Worm (Caenorhabditis elegans) whole organism, L1 larva: ENCODE results near the gene F56C9.10.

ENCODE experiments used
- C04F5.9 ChIP-seq: sonication (generic microtip); optimal IDR thresholded peaks from 2 replicates; lab custom pipeline; 2016; ENCODE audit warnings: missing genetic modification characterization, missing compliant biosample characterization
- C16A3.4 ChIP-seq: fragments of 150-350 bp; optimal IDR thresholded peaks from 2 replicates; lab custom pipeline; 2014; ENCODE audit warnings: missing biosample characterization, missing genetic modification characterization
- C34B4.2 ChIP-seq: sonication (generic microtip); optimal IDR thresholded peaks from 2 replicates; lab custom pipeline; 2017; ENCODE audit warnings: mild to moderate bottlenecking, missing genetic modification characterization, missing compliant biosample characterization
- F16B12.6 ChIP-seq: fragments of 150-350 bp; optimal IDR thresholded peaks from 2 replicates; lab custom pipeline; 2014; ENCODE audit warnings: missing biosample characterization, missing genetic modification characterization
- aha-1 ChIP-seq: fragments of 150-350 bp; optimal IDR thresholded peaks from 2 replicates; lab custom pipeline; 2014; ENCODE audit warnings: missing biosample characterization, missing genetic modification characterization
- alr-1 ChIP-seq: fragments of 200-800 bp; sonication (Bioruptor generic); optimal IDR thresholded peaks from 2 replicates; lab custom pipeline; 2018; ENCODE audit warnings: borderline replicate concordance, mild to moderate bottlenecking, missing genetic modification characterization, missing compliant biosample characterization
- aly-2 ChIP-seq: fragments of 150-350 bp; optimal IDR thresholded peaks from 2 replicates; lab custom pipeline; 2014; ENCODE audit warnings: missing biosample characterization, missing genetic modification characterization
- ama-1 ChIP-seq: fragments of 150-350 bp; optimal IDR thresholded peaks from 2 replicates; lab custom pipeline; 2014
- ceh-88 ChIP-seq: fragments of 200-800 bp; sonication (Bioruptor generic); IDR thresholded peaks from 2 replicates; pipeline ENCODE4 v1.3.6; 2022; ENCODE audit warnings: missing genetic modification characterization, missing compliant biosample characterization
- ceh-90 ChIP-seq: sonication (generic microtip); optimal IDR thresholded peaks from 2 replicates; lab custom pipeline; 2016; ENCODE audit warnings: missing genetic modification characterization, missing compliant biosample characterization
- ces-1 ChIP-seq: fragments of 150-350 bp; optimal IDR thresholded peaks from 2 replicates; lab custom pipeline; 2014; ENCODE audit warnings: missing biosample characterization, missing genetic modification reagents, missing genetic modification characterization
- dpl-1 ChIP-seq, 3 experiments: fragments of 150-350 bp in 2 of 3; sonication (generic microtip) in 1 of 3; optimal IDR thresholded peaks; 2 replicates each; lab custom pipeline; 2014 to 2017; ENCODE audit warnings: missing biosample characterization in 3 of 3, missing genetic modification characterization in 3 of 3, missing genetic modification reagents in 3 of 3
- dsc-1 ChIP-seq: sonication (generic microtip); optimal IDR thresholded peaks from 2 replicates; lab custom pipeline; 2016; ENCODE audit warnings: mild to moderate bottlenecking, missing genetic modification characterization, missing compliant biosample characterization
- egl-13 ChIP-seq: sonication (generic microtip); optimal IDR thresholded peaks from 2 replicates; lab custom pipeline; 2016; ENCODE audit warnings: missing genotype, missing genetic modification reagents, missing genetic modification characterization, missing compliant biosample characterization
- fkh-10 ChIP-seq: sonication (generic microtip); optimal IDR thresholded peaks from 2 replicates; lab custom pipeline; 2017; ENCODE audit warnings: missing biosample characterization, missing genetic modification reagents, missing genetic modification characterization
- fkh-8 ChIP-seq: sonication (generic microtip); optimal IDR thresholded peaks from 2 replicates; lab custom pipeline; 2016; ENCODE audit warnings: mild to moderate bottlenecking, missing genetic modification characterization, missing compliant biosample characterization
- grh-1 ChIP-seq: fragments of 200-800 bp; sonication (Bioruptor generic); IDR thresholded peaks from 2 replicates; pipeline ENCODE4 v1.3.6; 2022; ENCODE audit warnings: missing genetic modification reagents, missing genetic modification characterization, missing compliant biosample characterization
- hlh-17 ChIP-seq: fragments of 200-800 bp; sonication (Bioruptor generic); optimal IDR thresholded peaks from 2 replicates; lab custom pipeline; 2018; ENCODE audit warnings: missing genetic modification characterization, mild to moderate bottlenecking, missing compliant biosample characterization, moderate library complexity, borderline replicate concordance
- hlh-4 ChIP-seq: sonication (generic microtip); optimal IDR thresholded peaks from 2 replicates; lab custom pipeline; 2016; ENCODE audit warnings: mild to moderate bottlenecking, missing genetic modification characterization, missing compliant biosample characterization
- hpl-2 ChIP-seq: fragments of 150-350 bp; optimal IDR thresholded peaks from 2 replicates; lab custom pipeline; 2014; ENCODE audit warnings: missing biosample characterization, missing genetic modification reagents, missing genetic modification characterization
- irx-1 ChIP-seq: sonication (generic microtip); optimal IDR thresholded peaks from 2 replicates; lab custom pipeline; 2016; ENCODE audit warnings: missing genetic modification characterization, missing compliant biosample characterization
- isw-1 ChIP-seq: fragments of 200-800 bp; sonication (Bioruptor generic); IDR thresholded peaks from 2 replicates; pipeline ENCODE4 v1.3.6; 2022; ENCODE audit warnings: missing genetic modification characterization, missing compliant biosample characterization
- jun-1 ChIP-seq: fragments of 150-350 bp; optimal IDR thresholded peaks from 2 replicates; lab custom pipeline; 2014; ENCODE audit warnings: missing biosample characterization, missing genetic modification reagents, missing genetic modification characterization
- lin-14 ChIP-seq: fragments of 200-800 bp; sonication (Bioruptor generic); optimal IDR thresholded peaks from 2 replicates; lab custom pipeline; 2018; ENCODE audit warnings: mild to moderate bottlenecking, missing genetic modification characterization, moderate library complexity, missing compliant biosample characterization
- lin-15B ChIP-seq: fragments of 150-350 bp; sonication (generic microtip); optimal IDR thresholded peaks from 3 replicates; lab custom pipeline; 2014; ENCODE audit warnings: missing biosample characterization, missing genetic modification characterization
- lin-35 ChIP-seq, 2 experiments: fragments of 150-350 bp; optimal IDR thresholded peaks; 2 replicates each; lab custom pipeline; 2014; ENCODE audit warnings: missing biosample characterization in 2 of 2, missing genetic modification characterization in 2 of 2, missing genetic modification reagents in 2 of 2
- lin-39 ChIP-seq: fragments of 150-350 bp; optimal IDR thresholded peaks from 2 replicates; lab custom pipeline; 2014; ENCODE audit warnings: missing biosample characterization, missing genetic modification reagents, missing genetic modification characterization
- lsy-2 ChIP-seq, 2 experiments: fragments of 150-350 bp; optimal IDR thresholded peaks; 2 replicates each; lab custom pipeline; 2014; ENCODE audit warnings: missing biosample characterization in 2 of 2, missing genetic modification characterization in 2 of 2
- mab-9 ChIP-seq: fragments of 200-800 bp; sonication (Bioruptor generic); IDR thresholded peaks from 2 replicates; pipeline ENCODE4 v1.3.6; 2022; ENCODE audit warnings: missing genetic modification reagents, missing genetic modification characterization, missing compliant biosample characterization
- mdl-1 ChIP-seq, 2 experiments: fragments of 150-350 bp; optimal IDR thresholded peaks; 2 replicates each; lab custom pipeline; 2014 to 2017; ENCODE audit warnings: missing biosample characterization in 2 of 2, missing genetic modification characterization in 2 of 2, inconsistent platforms in 1 of 2
- mef-2 ChIP-seq: fragments of 150-350 bp; optimal IDR thresholded peaks from 2 replicates; lab custom pipeline; 2014; ENCODE audit warnings: missing biosample characterization, missing genetic modification characterization
- nhr-11 ChIP-seq: fragments of 150-350 bp; optimal IDR thresholded peaks from 2 replicates; lab custom pipeline; 2014; ENCODE audit warnings: missing biosample characterization, missing genetic modification characterization
- nhr-12 ChIP-seq: sonication (generic microtip); optimal IDR thresholded peaks from 2 replicates; lab custom pipeline; 2017; ENCODE audit warnings: missing biosample characterization, missing genetic modification characterization
- nhr-20 ChIP-seq: sonication (generic microtip); optimal IDR thresholded peaks from 2 replicates; lab custom pipeline; 2016; ENCODE audit warnings: mild to moderate bottlenecking, missing genetic modification characterization, missing compliant biosample characterization
- nhr-28 ChIP-seq: fragments of 150-350 bp; optimal IDR thresholded peaks from 2 replicates; lab custom pipeline; 2014; ENCODE audit warnings: missing biosample characterization, missing genetic modification characterization
- nhr-47 ChIP-seq: sonication (generic microtip); optimal IDR thresholded peaks from 2 replicates; lab custom pipeline; 2016; ENCODE audit warnings: mild to moderate bottlenecking, missing genetic modification characterization, moderate library complexity, missing compliant biosample characterization
- nhr-84 ChIP-seq: sonication (generic microtip); optimal IDR thresholded peaks from 2 replicates; lab custom pipeline; 2017; ENCODE audit warnings: missing biosample characterization, missing genetic modification characterization
- nhr-90 ChIP-seq: sonication (generic microtip); optimal IDR thresholded peaks from 2 replicates; lab custom pipeline; 2016; ENCODE audit warnings: mild to moderate bottlenecking, missing genetic modification characterization, missing compliant biosample characterization; ENCODE audit not compliant: poor library complexity
- pqm-1 ChIP-seq: sonication (generic microtip); optimal IDR thresholded peaks from 3 replicates; lab custom pipeline; 2017; ENCODE audit warnings: missing biosample characterization, missing genetic modification characterization
- rnt-1 ChIP-seq: sonication (generic microtip); optimal IDR thresholded peaks from 2 replicates; lab custom pipeline; 2016; ENCODE audit warnings: mild to moderate bottlenecking, missing genetic modification characterization, moderate library complexity, missing compliant biosample characterization
- skn-1 ChIP-seq: fragments of 150-350 bp; optimal IDR thresholded peaks from 2 replicates; lab custom pipeline; 2014; ENCODE audit warnings: missing biosample characterization, missing genetic modification characterization
- snpc-4 ChIP-seq: fragments of 150-350 bp; optimal IDR thresholded peaks from 2 replicates; lab custom pipeline; 2014; ENCODE audit warnings: missing biosample characterization, missing genetic modification characterization
- snu-23 ChIP-seq: sonication (generic microtip); optimal IDR thresholded peaks from 2 replicates; lab custom pipeline; 2016; ENCODE audit warnings: missing genetic modification characterization, missing compliant biosample characterization
- sptf-1 ChIP-seq: fragments of 150-350 bp; optimal IDR thresholded peaks from 2 replicates; lab custom pipeline; 2014; ENCODE audit warnings: missing biosample characterization, missing genetic modification characterization
- sup-37 ChIP-seq: fragments of 200-800 bp; sonication (Bioruptor generic); optimal IDR thresholded peaks from 2 replicates; lab custom pipeline; 2018; ENCODE audit warnings: mild to moderate bottlenecking, missing genetic modification characterization, missing compliant biosample characterization
- swsn-7 ChIP-seq: sonication (generic microtip); optimal IDR thresholded peaks from 2 replicates; lab custom pipeline; 2016; ENCODE audit warnings: missing genetic modification characterization, missing compliant biosample characterization
- tbx-2 ChIP-seq: sonication (generic microtip); optimal IDR thresholded peaks from 2 replicates; lab custom pipeline; 2016; ENCODE audit warnings: missing genetic modification characterization, missing compliant biosample characterization
- tlp-1 ChIP-seq: fragments of 150-350 bp; optimal IDR thresholded peaks from 2 replicates; lab custom pipeline; 2014; ENCODE audit warnings: missing biosample characterization, missing genetic modification characterization
- unc-130 ChIP-seq: fragments of 150-350 bp; optimal IDR thresholded peaks from 2 replicates; lab custom pipeline; 2017; ENCODE audit warnings: missing biosample characterization, missing genetic modification characterization, inconsistent platforms
- unc-30 ChIP-seq: sonication (generic microtip); optimal IDR thresholded peaks from 2 replicates; lab custom pipeline; 2017; ENCODE audit warnings: missing biosample characterization, missing genetic modification characterization
- unc-62 ChIP-seq: fragments of 150-350 bp; optimal IDR thresholded peaks from 2 replicates; lab custom pipeline; 2014; ENCODE audit warnings: missing biosample characterization, missing genetic modification reagents, missing genetic modification characterization
- unc-86 ChIP-seq: sonication (generic microtip); optimal IDR thresholded peaks from 2 replicates; lab custom pipeline; 2016; ENCODE audit warnings: missing genetic modification characterization, missing compliant biosample characterization
- vab-15 ChIP-seq: sonication (generic microtip); optimal IDR thresholded peaks from 2 replicates; lab custom pipeline; 2017; ENCODE audit warnings: missing genotype, mild to moderate bottlenecking, missing genetic modification characterization, missing compliant biosample characterization
- zag-1 ChIP-seq: fragments of 150-350 bp; optimal IDR thresholded peaks from 2 replicates; lab custom pipeline; 2014; ENCODE audit warnings: missing biosample characterization, missing genetic modification characterization
- zip-4 ChIP-seq: fragments of 200-800 bp; sonication (Bioruptor generic); optimal IDR thresholded peaks from 2 replicates; lab custom pipeline; 2018; ENCODE audit warnings: mild to moderate bottlenecking, missing genetic modification characterization, moderate library complexity, missing compliant biosample characterization

Gene F56C9.10

ce11 chrIII:7357356-7357755, 22.2 kb upstream of the F56C9.10 start, which contains the start of gene F08F8.10 (continued):
- TF ChIP-seq aly-2 (tag; lab: Kevin White, UChicago), result no peak
- TF ChIP-seq nhr-90, result no peak
- no peak for TF ChIP-seq ceh-90 (tag; lab: Kevin White, UChicago)
- TF ChIP-seq snpc-4 (tag; lab: Kevin White, UChicago), result no peak
- no peak for TF ChIP-seq ceh-88 (GFP tag; lab: Robert Waterston, UW)
- no peak for TF ChIP-seq mab-9 (GFP tag; lab: Robert Waterston, UW)
- TF ChIP-seq unc-62 (GFP tag; lab: Kevin White, UChicago), result no peak
- peak; percentile 24 for TF ChIP-seq C16A3.4
- no peak for TF ChIP-seq fkh-8 (tag; lab: Kevin White, UChicago)
- no peak for TF ChIP-seq unc-30
- TF ChIP-seq C34B4.2 (tag; lab: Kevin White, UChicago), result no peak
- TF ChIP-seq irx-1, result no peak
- peak; percentile 92 for TF ChIP-seq F16B12.6 (tag; lab: Kevin White, UChicago)
- no peak for TF ChIP-seq mef-2 (tag; lab: Kevin White, UChicago)
- TF ChIP-seq hlh-4, result no peak
- no peak for TF ChIP-seq nhr-12 (tag; lab: Kevin White, UChicago)
- peak; percentile 33 to 65 (median 47) for TF ChIP-seq dpl-1 (GFP tag; optimal IDR thresholded peaks at IDR 0.05; lab: Kevin White, UChicago)
- TF ChIP-seq lsy-2 (tag; optimal IDR thresholded peaks at IDR 0.05; lab: Kevin White, UChicago), result peak; percentile 63 to 64
- peak; percentile 37 for TF ChIP-seq swsn-7 (tag; lab: Kevin White, UChicago)
- no peak for TF ChIP-seq ces-1 (GFP tag; lab: Kevin White, UChicago)
- peak; percentile 35 for TF ChIP-seq nhr-47 (tag; lab: Kevin White, UChicago)
- TF ChIP-seq zag-1 (tag; lab: Kevin White, UChicago), result no peak
- TF ChIP-seq C04F5.9 (tag; lab: Kevin White, UChicago), result no peak
- peak; percentile 61 for TF ChIP-seq snu-23 (GFP tag; lab: Kevin White, UChicago)
- TF ChIP-seq egl-13, result no peak
- peak; percentile 51 for TF ChIP-seq nhr-20 (tag; lab: Kevin White, UChicago)
- TF ChIP-seq sup-37, result no peak
- no peak for TF ChIP-seq nhr-11 (tag; lab: Kevin White, UChicago)
- no peak for TF ChIP-seq lin-15B (tag; lab: Kevin White, UChicago)
- TF ChIP-seq nhr-84 (tag; lab: Kevin White, UChicago), result no peak
- peak; percentile 23 for TF ChIP-seq rnt-1 (tag; lab: Kevin White, UChicago)
- no peak for TF ChIP-seq vab-15 (tag; lab: Kevin White, UChicago)
- TF ChIP-seq isw-1 (GFP tag; lab: Robert Waterston, UW), result peak; percentile 4; the same call in 1 of the 2 replicates
- TF ChIP-seq lin-39, result no peak
- TF ChIP-seq unc-86 (tag; lab: Kevin White, UChicago), result peak; percentile 92
- no peak for TF ChIP-seq grh-1
- no peak for TF ChIP-seq alr-1
- TF ChIP-seq tlp-1, result no peak
- TF ChIP-seq mdl-1 (tag; optimal IDR thresholded peaks at IDR 0.05; lab: Kevin White, UChicago), result peak in 1 of 2 experiments; percentile 61
- no peak for TF ChIP-seq sptf-1 (tag; lab: Kevin White, UChicago)
- no peak for TF ChIP-seq skn-1 (tag; lab: Kevin White, UChicago)
- TF ChIP-seq jun-1 (tag; lab: Kevin White, UChicago), result no peak
- peak; percentile 64 to 68 for TF ChIP-seq lin-35 (GFP tag; optimal IDR thresholded peaks at IDR 0.05; lab: Kevin White, UChicago)
- no peak for TF ChIP-seq ama-1 (lab: Kevin White, UChicago)
- no peak for TF ChIP-seq hpl-2 (GFP tag; lab: Kevin White, UChicago)
- TF ChIP-seq lin-14 (GFP tag; lab: Kevin White, UChicago), result peak; percentile 52
- TF ChIP-seq dsc-1 (tag; lab: Kevin White, UChicago), result peak; percentile 5
- peak; percentile 33 for TF ChIP-seq unc-130 (tag; lab: Kevin White, UChicago)
- no peak for TF ChIP-seq zip-4 (GFP tag; lab: Kevin White, UChicago)
- peak; percentile 9 for TF ChIP-seq tbx-2 (tag; lab: Kevin White, UChicago)
- no peak for TF ChIP-seq fkh-10 (GFP tag; lab: Kevin White, UChicago)
- no peak for TF ChIP-seq hlh-17 (GFP tag; lab: Kevin White, UChicago)
- TF ChIP-seq aha-1 (tag; lab: Kevin White, UChicago), result no peak
- TF ChIP-seq pqm-1 (tag; lab: Kevin White, UChicago), result no peak
- TF ChIP-seq nhr-28 (tag; lab: Kevin White, UChicago), result no peak
